Fruit fly (Drosophila melanogaster): ENCODE measurements around the gene okr.

okr gene

dm6 chr2L:2957547-2958174 lies 34.9 kb downstream of the okr start (continued):
- no peak for TF ChIP-seq CG12219 (GFP tag; optimal IDR thresholded peaks at IDR 0.05)
- TF ChIP-seq Lim3 (GFP tag; IDR thresholded peaks at IDR 0.05): no peak
- TF ChIP-seq onecut (GFP tag; IDR thresholded peaks at IDR 0.05): peak; percentile 48
- no peak for TF ChIP-seq hb (GFP tag; IDR thresholded peaks at IDR 0.05; ENCODE audit: partially characterized antibody)
- TF ChIP-seq pho (GFP tag; optimal IDR thresholded peaks at IDR 0.05): no peak
- TF ChIP-seq CG15073 (GFP tag; optimal IDR thresholded peaks at IDR 0.05): no peak
- peak; percentile 2 for TF ChIP-seq CG1233 (GFP tag; optimal IDR thresholded peaks at IDR 0.05)
- TF ChIP-seq Deaf1 (tag; optimal IDR thresholded peaks at IDR 0.05): no peak
- no peak for TF ChIP-seq Fer1 (GFP tag; optimal IDR thresholded peaks at IDR 0.05)
- TF ChIP-seq BtbVII (GFP tag; optimal IDR thresholded peaks at IDR 0.05): no peak
- TF ChIP-seq CG10979 (tag; optimal IDR thresholded peaks at IDR 0.05): peak; percentile 81
- TF ChIP-seq her (GFP tag; optimal IDR thresholded peaks at IDR 0.05): no peak
- no peak for TF ChIP-seq CG7786 (GFP tag; optimal IDR thresholded peaks at IDR 0.05)
- no peak for TF ChIP-seq CG4328 (GFP tag; optimal IDR thresholded peaks at IDR 0.05)
- TF ChIP-seq slbo (GFP tag; IDR thresholded peaks at IDR 0.05): no peak
- 0 out of 2 replicates have a peak, but pooled peaks have one; percentile 23 for TF ChIP-seq CG32772 (GFP tag; IDR thresholded peaks at IDR 0.05)
- no peak for TF ChIP-seq CG14014 (GFP tag; IDR thresholded peaks at IDR 0.05)
- no peak for TF ChIP-seq sna (GFP tag; IDR thresholded peaks at IDR 0.05; ENCODE audit: partially characterized antibody)
- TF ChIP-seq grau (tag; optimal IDR thresholded peaks at IDR 0.05): no peak
- no peak for TF ChIP-seq CG13624 (GFP tag; optimal IDR thresholded peaks at IDR 0.05)
- no peak for TF ChIP-seq bbx (GFP tag; IDR thresholded peaks at IDR 0.05; ENCODE audit: partially characterized antibody)
- TF ChIP-seq CG11247 (GFP tag; IDR thresholded peaks at IDR 0.05): no peak
- no peak for TF ChIP-seq Atf6 (GFP tag; IDR thresholded peaks at IDR 0.05)
- no peak for TF ChIP-seq NfI (GFP tag; optimal IDR thresholded peaks at IDR 0.05)
- TF ChIP-seq CG6791 (GFP tag; IDR thresholded peaks at IDR 0.05; ENCODE audit: partially characterized antibody): no peak
- no peak for TF ChIP-seq CG15514 (GFP tag; optimal IDR thresholded peaks at IDR 0.05)
- no peak for TF ChIP-seq ac (GFP tag; optimal IDR thresholded peaks at IDR 0.05)
- no peak for TF ChIP-seq Ravus (GFP tag; IDR thresholded peaks at IDR 0.05)
- no peak for TF ChIP-seq yki (optimal IDR thresholded peaks at IDR 0.05)
- no peak for TF ChIP-seq H15 (GFP tag; IDR thresholded peaks at IDR 0.05)
- peak; percentile 71 for TF ChIP-seq CG6689 (GFP tag; IDR thresholded peaks at IDR 0.05)
- TF ChIP-seq ewg (GFP tag; optimal IDR thresholded peaks at IDR 0.05): peak; percentile 54
- TF ChIP-seq sim (GFP tag; IDR thresholded peaks at IDR 0.05): no peak
- TF ChIP-seq CG17359 (tag; optimal IDR thresholded peaks at IDR 0.05): no peak
- TF ChIP-seq CG1792 (GFP tag; optimal IDR thresholded peaks at IDR 0.05): no peak
- TF ChIP-seq CG18011 (GFP tag; optimal IDR thresholded peaks at IDR 0.05): no peak
- no peak for TF ChIP-seq tup (GFP tag; optimal IDR thresholded peaks at IDR 0.05)
- no peak for TF ChIP-seq Ets97D (GFP tag; optimal IDR thresholded peaks at IDR 0.05)
- TF ChIP-seq dan (GFP tag; IDR thresholded peaks at IDR 0.05): no peak
- peak; percentile 58 for TF ChIP-seq Camta (GFP tag; optimal IDR thresholded peaks at IDR 0.05)
- TF ChIP-seq CG15269 (tag; optimal IDR thresholded peaks at IDR 0.05): no peak
- no peak for TF ChIP-seq Bdp1 (GFP tag; optimal IDR thresholded peaks at IDR 0.05)
- no peak for TF ChIP-seq B-H2 (GFP tag; optimal IDR thresholded peaks at IDR 0.05)
- no peak for TF ChIP-seq CG10321 (GFP tag; IDR thresholded peaks at IDR 0.05)
- TF ChIP-seq tgo (GFP tag; IDR thresholded peaks at IDR 0.05): 0 out of 3 replicates have a peak, but pooled peaks have one; percentile 36
- no peak for TF ChIP-seq Hr51 (GFP tag; optimal IDR thresholded peaks at IDR 0.05)
- TF ChIP-seq Six4 (GFP tag; optimal IDR thresholded peaks at IDR 0.05): peak; percentile 9
- TF ChIP-seq Doc2 (GFP tag; IDR thresholded peaks at IDR 0.05): 0 out of 2 replicates have a peak, but pooled peaks have one; percentile 33
- TF ChIP-seq CG16779 (GFP tag; IDR thresholded peaks at IDR 0.05): no peak
- 0 out of 2 replicates have a peak, but pooled peaks have one; percentile 30 for TF ChIP-seq CG14667 (GFP tag; IDR thresholded peaks at IDR 0.05)
- TF ChIP-seq ind (GFP tag; optimal IDR thresholded peaks at IDR 0.05): peak; percentile 47
